Comparison of ENCODE assay signal across 5 worm cellular contexts in the genomic region with DNA sequence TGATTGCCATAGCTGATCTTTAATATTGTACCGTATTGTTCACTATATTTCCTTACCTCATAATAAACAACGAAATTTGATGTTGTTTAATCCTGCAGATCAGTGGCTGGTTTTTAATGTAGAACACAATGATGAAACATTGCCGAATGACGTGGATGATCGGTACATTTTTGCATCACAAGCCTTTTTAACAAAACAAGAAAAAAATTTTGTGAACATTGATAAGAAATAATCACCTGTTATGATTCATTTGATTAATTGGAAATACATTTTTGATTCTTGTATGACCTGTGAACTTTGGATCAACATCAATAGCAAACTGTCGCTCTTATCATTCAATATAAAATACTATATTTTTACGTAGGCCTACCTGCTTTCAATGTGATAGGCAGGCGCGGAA.
A peak's percentile ranks its signal among the peaks of the same experiment; 100 is the strongest.
TF ChIP-seq lines count a peak whose summit lies in the region.

No protein-coding gene starts in this region.

TF ChIP-seq in whole organism, L1 larva, 84 proteins besides CTCF, POLR2A, EP300 and RAD21:
- TF ChIP-seq nhr-85 (tag; lab: Kevin White, UChicago) (peak; percentile 45), efl-1 (optimal IDR thresholded peaks at IDR 0.05; lab: Kevin White, UChicago) (no peak), efl-1 (GFP tag; optimal IDR thresholded peaks at IDR 0.05 in 1 of 2; lab: Kevin White, UChicago) (peak in 1 of 2 experiments; percentile 48), pqm-1 (tag; optimal IDR thresholded peaks at IDR 0.05; lab: Kevin White, UChicago) (no peak), elt-3 (tag; optimal IDR thresholded peaks at IDR 0.05; lab: Kevin White, UChicago) (peak in 1 of 6 experiments; percentile 30), fkh-8 (tag; optimal IDR thresholded peaks at IDR 0.05; lab: Kevin White, UChicago) (no peak)

TF ChIP-seq in whole organism, L2 larva, 48 proteins besides CTCF, POLR2A, EP300 and RAD21:
- TF ChIP-seq nhr-25 (tag; optimal IDR thresholded peaks at IDR 0.05; lab: Kevin White, UChicago) (peak; percentile 3), elt-3 (tag; optimal IDR thresholded peaks at IDR 0.05; lab: Kevin White, UChicago) (no peak)

TF ChIP-seq in whole organism, L3 larva, 47 proteins besides CTCF, POLR2A, EP300 and RAD21:
- TF ChIP-seq mml-1 (tag; optimal IDR thresholded peaks at IDR 0.05; lab: Kevin White, UChicago) (no peak), fkh-2 (tag; optimal IDR thresholded peaks at IDR 0.05; lab: Kevin White, UChicago) (no peak), nhr-23 (tag; optimal IDR thresholded peaks at IDR 0.05; lab: Kevin White, UChicago) (peak; percentile 20), nhr-43 (tag; optimal IDR thresholded peaks at IDR 0.05; lab: Kevin White, UChicago; ENCODE audit: poor library complexity, severe bottlenecking) (peak; percentile 82), nfya-1 (tag; optimal IDR thresholded peaks at IDR 0.05; lab: Kevin White, UChicago; ENCODE audit: insufficient read depth) (peak; percentile 2), nhr-25 (tag; optimal IDR thresholded peaks at IDR 0.05; lab: Kevin White, UChicago) (peak; percentile 6)
TF ChIP-seq in whole organism, L3 larva: peak in this region for 4.

TF ChIP-seq in whole organism, L4 larva, 104 proteins besides CTCF, POLR2A, EP300 and RAD21:
- no peak for TF ChIP-seq nhr-10 (tag; optimal IDR thresholded peaks at IDR 0.05; lab: Kevin White, UChicago)
- TF ChIP-seq nhr-28 (tag; optimal IDR thresholded peaks at IDR 0.05; lab: Kevin White, UChicago) = peak; percentile 8
- no peak for TF ChIP-seq nhr-11 (tag; optimal IDR thresholded peaks at IDR 0.05; lab: Kevin White, UChicago)
- TF ChIP-seq T26A8.4 (GFP tag; IDR thresholded peaks at IDR 0.05; lab: Robert Waterston, UW) = no peak
- TF ChIP-seq unc-39 (tag; optimal IDR thresholded peaks at IDR 0.05; lab: Kevin White, UChicago) = no peak
- peak; percentile 55 for TF ChIP-seq aha-1 (tag; lab: Kevin White, UChicago)
- TF ChIP-seq hlh-11 (tag; optimal IDR thresholded peaks at IDR 0.05; lab: Kevin White, UChicago) = peak; percentile 24
- TF ChIP-seq hlh-30 (tag; optimal IDR thresholded peaks at IDR 0.05; lab: Kevin White, UChicago; ENCODE audit: insufficient read depth) = peak; percentile 33
- no peak for TF ChIP-seq lin-39 (tag; optimal IDR thresholded peaks at IDR 0.05; lab: Kevin White, UChicago)
- no peak for TF ChIP-seq dmd-8 (GFP tag; IDR thresholded peaks at IDR 0.05; lab: Robert Waterston, UW)
- no peak for TF ChIP-seq mdl-1 (tag; optimal IDR thresholded peaks at IDR 0.05; lab: Kevin White, UChicago)
- peak; percentile 27 for TF ChIP-seq dve-1 (tag; optimal IDR thresholded peaks at IDR 0.05; lab: Kevin White, UChicago; ENCODE audit: insufficient read depth)
- TF ChIP-seq lin-13 (GFP tag; optimal IDR thresholded peaks at IDR 0.05; lab: Kevin White, UChicago) = no peak
- no peak for TF ChIP-seq attf-4 (tag; optimal IDR thresholded peaks at IDR 0.05; lab: Kevin White, UChicago)
- no peak for TF ChIP-seq dpl-1 (GFP tag; optimal IDR thresholded peaks at IDR 0.05; lab: Kevin White, UChicago)
- TF ChIP-seq fos-1 (tag; optimal IDR thresholded peaks at IDR 0.05; lab: Kevin White, UChicago) = no peak
- peak; percentile 34 for TF ChIP-seq mep-1 (tag; optimal IDR thresholded peaks at IDR 0.05; lab: Kevin White, UChicago)
- no peak for TF ChIP-seq vab-7 (GFP tag; IDR thresholded peaks at IDR 0.05; lab: Robert Waterston, UW)
- TF ChIP-seq zfp-3 (GFP tag; conservative IDR thresholded peaks at IDR 0.05; lab: Robert Waterston, UW) = no peak
- no peak for TF ChIP-seq pqm-1 (tag; optimal IDR thresholded peaks at IDR 0.05; lab: Kevin White, UChicago)
- peak; percentile 10 for TF ChIP-seq nhr-48 (tag; optimal IDR thresholded peaks at IDR 0.05; lab: Kevin White, UChicago)
TF ChIP-seq in whole organism, L4 larva: peak in this region for 7.

TF ChIP-seq in whole organism, young adult, 124 proteins besides CTCF, POLR2A, EP300 and RAD21:
- peak; percentile 1 for TF ChIP-seq nhr-80 (tag; optimal IDR thresholded peaks at IDR 0.05; lab: Kevin White, UChicago)
- no peak for TF ChIP-seq somi-1 (GFP tag; optimal IDR thresholded peaks at IDR 0.05; lab: Kevin White, UChicago)
